Fruit fly (Drosophila melanogaster) whole organism, embryonic: Measurements from ENCODE around the gene CG17450.

ENCODE experiments used
- ATbp ChIP-seq: fragments of 200-800 bp; sonication (Bioruptor generic); optimal IDR thresholded peaks from 2 replicates; lab custom pipeline; 2017; ENCODE audit warnings: missing biosample characterization, mild to moderate bottlenecking, missing genetic modification characterization, missing genetic modification reagents
- Adf1 ChIP-seq: fragments of 200-800 bp; sonication (Bioruptor generic); IDR thresholded peaks from 2 replicates; pipeline ENCODE4 v1.3.6; 2022; ENCODE audit warnings: missing biosample characterization, missing genetic modification characterization
- Blimp-1 ChIP-seq: fragments of 200-800 bp; sonication (Bioruptor generic); optimal IDR thresholded peaks from 3 replicates; lab custom pipeline; 2018; ENCODE audit warnings: missing biosample characterization, missing genetic modification characterization, mild to moderate bottlenecking, moderate library complexity, missing genetic modification reagents
- CG10274 ChIP-seq: fragments of 200-800 bp; sonication (Bioruptor generic); optimal IDR thresholded peaks from 3 replicates; lab custom pipeline; 2017; ENCODE audit warnings: missing biosample characterization, mild to moderate bottlenecking, missing genetic modification characterization
- CG10979 ChIP-seq: fragments of 200-800 bp; sonication (Bioruptor generic); optimal IDR thresholded peaks from 2 replicates; lab custom pipeline; 2018; ENCODE audit warnings: missing biosample characterization, mild to moderate bottlenecking, missing genetic modification characterization, moderate library complexity
- CG11085 ChIP-seq: fragments of 200-800 bp; sonication (Bioruptor generic); IDR thresholded peaks from 2 replicates; pipeline ENCODE4 v1.3.6; 2022; ENCODE audit warnings: missing biosample characterization, missing genetic modification characterization
- CG11560 ChIP-seq: fragments of 200-800 bp; sonication (Bioruptor generic); IDR thresholded peaks from 3 replicates; pipeline ENCODE4 v1.3.6; 2022; ENCODE audit warnings: missing biosample characterization, missing genetic modification characterization
- CG11723 ChIP-seq: fragments of 200-800 bp; sonication (Bioruptor generic); optimal IDR thresholded peaks from 2 replicates; lab custom pipeline; 2017; ENCODE audit warnings: missing biosample characterization, mild to moderate bottlenecking, missing genetic modification characterization
- CG12659 ChIP-seq: fragments of 200-800 bp; sonication (Bioruptor generic); optimal IDR thresholded peaks from 3 replicates; lab custom pipeline; 2017; ENCODE audit warnings: mild to moderate bottlenecking, missing biosample characterization, missing genetic modification reagents, missing genetic modification characterization
- CG17802 ChIP-seq: fragments of 200-800 bp; sonication (Bioruptor generic); optimal IDR thresholded peaks from 2 replicates; lab custom pipeline; 2018; ENCODE audit warnings: missing biosample characterization, mild to moderate bottlenecking, missing genetic modification characterization, moderate library complexity
- CG2116 ChIP-seq: fragments of 200-800 bp; sonication (Bioruptor generic); optimal IDR thresholded peaks from 3 replicates; lab custom pipeline; 2018; ENCODE audit warnings: missing biosample characterization, mild to moderate bottlenecking, missing genetic modification characterization
- CG3163 ChIP-seq: fragments of 200-800 bp; sonication (Bioruptor generic); optimal IDR thresholded peaks from 3 replicates; lab custom pipeline; 2016; ENCODE audit warnings: missing biosample characterization, missing genetic modification characterization
- CG32532 ChIP-seq: fragments of 200-800 bp; sonication (Bioruptor generic); IDR thresholded peaks from 2 replicates; pipeline ENCODE4 v1.3.6; 2022; ENCODE audit warnings: missing biosample characterization, missing genetic modification characterization
- CG33557 ChIP-seq: fragments of 200-800 bp; sonication (Bioruptor generic); optimal IDR thresholded peaks from 2 replicates; lab custom pipeline; 2019; ENCODE audit warnings: missing biosample characterization, mild to moderate bottlenecking, missing genetic modification characterization, moderate library complexity
- CG4282 ChIP-seq: fragments of 200-800 bp; sonication (Bioruptor generic); optimal IDR thresholded peaks from 2 replicates; lab custom pipeline; 2016; ENCODE audit warnings: missing biosample characterization, missing genetic modification characterization
- CG4328 ChIP-seq: fragments of 200-800 bp; sonication (Bioruptor generic); optimal IDR thresholded peaks from 3 replicates; lab custom pipeline; 2017; ENCODE audit warnings: missing biosample characterization, missing genetic modification reagents, missing genetic modification characterization
- CG7745 ChIP-seq: fragments of 200-800 bp; sonication (Bioruptor generic); optimal IDR thresholded peaks from 2 replicates; lab custom pipeline; 2018; ENCODE audit warnings: missing biosample characterization, mild to moderate bottlenecking, missing genetic modification characterization, moderate library complexity
- CG8281 ChIP-seq: fragments of 200-800 bp; sonication (Bioruptor generic); optimal IDR thresholded peaks from 2 replicates; lab custom pipeline; 2018; ENCODE audit warnings: missing biosample characterization, mild to moderate bottlenecking, missing genetic modification characterization, moderate library complexity
- CG8388 ChIP-seq: fragments of 200-800 bp; sonication (Bioruptor generic); optimal IDR thresholded peaks from 2 replicates; lab custom pipeline; 2019; ENCODE audit warnings: missing biosample characterization, mild to moderate bottlenecking, missing genetic modification characterization, moderate library complexity
- CG9797 ChIP-seq: fragments of 200-800 bp; sonication (Bioruptor generic); optimal IDR thresholded peaks from 3 replicates; lab custom pipeline; 2018; ENCODE audit warnings: missing biosample characterization, mild to moderate bottlenecking, missing genetic modification characterization
- D19B ChIP-seq: fragments of 200-800 bp; sonication (Bioruptor generic); optimal IDR thresholded peaks from 2 replicates; lab custom pipeline; 2017; ENCODE audit warnings: missing biosample characterization, mild to moderate bottlenecking, missing genetic modification characterization
- Dll ChIP-seq: fragments of 200-800 bp; sonication (Bioruptor generic); IDR thresholded peaks from 4 replicates; pipeline ENCODE4 v1.3.6; 2022; ENCODE audit warnings: missing biosample characterization, missing genetic modification characterization; ENCODE audit not compliant: partially characterized antibody
- Fer2 ChIP-seq: fragments of 200-800 bp; sonication (Bioruptor generic); optimal IDR thresholded peaks from 2 replicates; lab custom pipeline; 2018; ENCODE audit warnings: missing biosample characterization, mild to moderate bottlenecking, missing genetic modification characterization, moderate library complexity
- HLH3B ChIP-seq: fragments of 200-800 bp; sonication (Bioruptor generic); IDR thresholded peaks from 2 replicates; pipeline ENCODE4 v1.3.6; 2022; ENCODE audit warnings: missing biosample characterization, missing genetic modification characterization
- Usf ChIP-seq: fragments of 200-800 bp; sonication (Bioruptor generic); optimal IDR thresholded peaks from 2 replicates; lab custom pipeline; 2017; ENCODE audit warnings: missing genotype, missing biosample characterization, missing genetic modification characterization
- ara ChIP-seq: fragments of 200-800 bp; sonication (Bioruptor generic); IDR thresholded peaks from 2 replicates; pipeline ENCODE4 v1.3.6; 2022; ENCODE audit warnings: missing biosample characterization, missing genetic modification characterization
- bbx ChIP-seq: fragments of 200-800 bp; sonication (Bioruptor generic); IDR thresholded peaks from 2 replicates; pipeline ENCODE4 v1.3.6; 2022; ENCODE audit warnings: missing biosample characterization, missing genetic modification characterization; ENCODE audit not compliant: partially characterized antibody
- cato ChIP-seq: fragments of 200-800 bp; sonication (Bioruptor generic); optimal IDR thresholded peaks from 2 replicates; lab custom pipeline; 2016; ENCODE audit warnings: missing biosample characterization, missing genetic modification characterization, borderline replicate concordance
- cg ChIP-seq: fragments of 200-800 bp; sonication (Bioruptor generic); optimal IDR thresholded peaks from 3 replicates; lab custom pipeline; 2019; ENCODE audit warnings: missing biosample characterization, mild to moderate bottlenecking, missing genetic modification characterization, moderate library complexity
- da ChIP-seq: fragments of 200-800 bp; sonication (Bioruptor generic); optimal IDR thresholded peaks from 2 replicates; lab custom pipeline; 2016; ENCODE audit warnings: missing biosample characterization, missing genetic modification characterization
- dm ChIP-seq: fragments of 200-800 bp; sonication (Bioruptor generic); optimal IDR thresholded peaks from 3 replicates; lab custom pipeline; 2016; ENCODE audit warnings: missing biosample characterization, missing genetic modification characterization
- dpn ChIP-seq, 2 experiments: fragments of 200-800 bp; sonication (Bioruptor generic); optimal IDR thresholded peaks; 3 replicates each; lab custom pipeline; 2016; ENCODE audit warnings: missing biosample characterization in 2 of 2, missing genetic modification characterization in 2 of 2
- ewg ChIP-seq: fragments of 200-800 bp; sonication (Bioruptor generic); optimal IDR thresholded peaks from 3 replicates; lab custom pipeline; 2017; ENCODE audit warnings: mild to moderate bottlenecking, missing biosample characterization, missing genetic modification reagents, missing genetic modification characterization
- eyg ChIP-seq: fragments of 200-800 bp; sonication (Bioruptor generic); optimal IDR thresholded peaks from 3 replicates; lab custom pipeline; 2016; ENCODE audit warnings: missing biosample characterization, missing genetic modification characterization
- fd3F ChIP-seq: fragments of 200-800 bp; sonication (Bioruptor generic); optimal IDR thresholded peaks from 2 replicates; lab custom pipeline; 2018; ENCODE audit warnings: missing biosample characterization, mild to moderate bottlenecking, missing genetic modification characterization, moderate library complexity
- fd64A ChIP-seq: fragments of 200-800 bp; sonication (Bioruptor generic); optimal IDR thresholded peaks from 3 replicates; lab custom pipeline; 2018; ENCODE audit warnings: missing biosample characterization, mild to moderate bottlenecking, missing genetic modification characterization
- fru ChIP-seq: fragments of >200 bp; optimal IDR thresholded peaks from 2 replicates; lab custom pipeline; 2017
- h ChIP-seq: fragments of >200 bp; optimal IDR thresholded peaks from 2 replicates; lab custom pipeline; 2017
- hb ChIP-seq: fragments of 200-800 bp; sonication (Bioruptor generic); IDR thresholded peaks from 3 replicates; pipeline ENCODE4 v1.3.6; 2022; ENCODE audit warnings: missing biosample characterization, missing genetic modification characterization; ENCODE audit not compliant: partially characterized antibody
- inv ChIP-seq: fragments of 200-800 bp; sonication (Bioruptor generic); IDR thresholded peaks from 2 replicates; pipeline ENCODE4 v1.3.6; 2022; ENCODE audit warnings: missing biosample characterization, missing genetic modification characterization; ENCODE audit not compliant: partially characterized antibody
- jigr1 ChIP-seq: fragments of 200-800 bp; sonication (Bioruptor generic); IDR thresholded peaks from 3 replicates; pipeline ENCODE4 v1.3.6; 2022; ENCODE audit warnings: missing biosample characterization, missing genetic modification characterization
- lmd ChIP-seq: fragments of 200-800 bp; sonication (Bioruptor generic); IDR thresholded peaks from 2 replicates; pipeline ENCODE4 v1.3.6; 2022; ENCODE audit warnings: missing biosample characterization, missing genetic modification characterization
- mam ChIP-seq: fragments of 200-800 bp; sonication (Bioruptor generic); optimal IDR thresholded peaks from 3 replicates; lab custom pipeline; 2016; ENCODE audit warnings: missing biosample characterization, missing genetic modification characterization
- nerfin-1 ChIP-seq: fragments of 200-800 bp; sonication (Bioruptor generic); optimal IDR thresholded peaks from 3 replicates; lab custom pipeline; 2019; ENCODE audit warnings: missing biosample characterization, mild to moderate bottlenecking, missing genetic modification characterization, moderate library complexity
- rib ChIP-seq: fragments of 200-800 bp; sonication (Bioruptor generic); IDR thresholded peaks from 2 replicates; pipeline ENCODE4 v1.3.6; 2022; ENCODE audit warnings: missing biosample characterization, missing genetic modification characterization
- sisA ChIP-seq: fragments of 200-800 bp; sonication (Bioruptor generic); IDR thresholded peaks from 2 replicates; pipeline ENCODE4 v1.3.6; 2022; ENCODE audit warnings: missing biosample characterization, missing genetic modification characterization
- toy ChIP-seq: fragments of 200-800 bp; sonication (Bioruptor generic); IDR thresholded peaks from 2 replicates; pipeline ENCODE4 v1.3.6; 2022; ENCODE audit warnings: missing biosample characterization, missing genetic modification characterization
- unc-4 ChIP-seq: fragments of 200-800 bp; sonication (Bioruptor generic); IDR thresholded peaks from 2 replicates; pipeline ENCODE4 v1.3.6; 2022; ENCODE audit warnings: missing biosample characterization, missing genetic modification characterization; ENCODE audit not compliant: partially characterized antibody
- usp ChIP-seq: fragments of >200 bp; optimal IDR thresholded peaks from 2 replicates; lab custom pipeline; 2017; ENCODE audit warnings: missing biosample characterization, missing genetic modification characterization
- zen ChIP-seq: fragments of 200-800 bp; sonication (Bioruptor generic); optimal IDR thresholded peaks from 3 replicates; lab custom pipeline; 2018; ENCODE audit warnings: missing biosample characterization, mild to moderate bottlenecking, missing genetic modification characterization, moderate library complexity
- zfh2 ChIP-seq: fragments of 200-800 bp; sonication (Bioruptor generic); optimal IDR thresholded peaks from 2 replicates; lab custom pipeline; 2016; ENCODE audit warnings: missing biosample characterization, missing genetic modification characterization

Gene CG17450

dm6 chrX:21593907-21594306 lies 14.8 kb downstream of the CG17450 start (continued):
- no peak for TF ChIP-seq fru (lab: Kevin White, UChicago)
- peak; percentile 65 for TF ChIP-seq Usf (GFP tag; lab: Kevin White, UChicago)
- TF ChIP-seq ATbp: peak; percentile 77
- 0 out of 2 replicates have a peak, but pooled peaks have one; percentile 25 for TF ChIP-seq toy (GFP tag; lab: Robert Waterston, UW)
- no peak for TF ChIP-seq Dll
- TF ChIP-seq CG12659: peak; percentile 52
- TF ChIP-seq CG10274: peak; percentile 48
- peak; percentile 62 for TF ChIP-seq eyg (GFP tag; lab: Kevin White, UChicago)
- no peak for TF ChIP-seq Adf1 (GFP tag; lab: Robert Waterston, UW)
- TF ChIP-seq CG8281: peak; percentile 57
- no peak for TF ChIP-seq usp
- peak; percentile 59 for TF ChIP-seq CG3163 (GFP tag; lab: Kevin White, UChicago)
- no peak for TF ChIP-seq unc-4 (GFP tag; lab: Robert Waterston, UW)
- TF ChIP-seq da (GFP tag; lab: Kevin White, UChicago): peak; percentile 69
- peak; percentile 89 for TF ChIP-seq sisA (GFP tag; lab: Robert Waterston, UW)
- TF ChIP-seq CG9797 (GFP tag; lab: Kevin White, UChicago): no peak
- TF ChIP-seq CG10979: peak; percentile 94
- TF ChIP-seq zen (tag; lab: Kevin White, UChicago): peak; percentile 94
- peak; percentile 26 for TF ChIP-seq D19B
- peak; percentile 72; the same call in 2 of the 3 replicates for TF ChIP-seq CG11560 (tag; lab: Robert Waterston, UW)
- TF ChIP-seq hb (GFP tag; lab: Robert Waterston, UW): no peak
- peak; percentile 33 for TF ChIP-seq zfh2 (GFP tag; lab: Kevin White, UChicago)
- TF ChIP-seq CG4328 (GFP tag; lab: Kevin White, UChicago): peak; percentile 40
- no peak for TF ChIP-seq bbx (GFP tag; lab: Robert Waterston, UW)
- TF ChIP-seq lmd: peak; percentile 87
- peak; percentile 70; the same call in 2 of the 3 replicates for TF ChIP-seq jigr1 (GFP tag; lab: Robert Waterston, UW)
- TF ChIP-seq mam (GFP tag; lab: Kevin White, UChicago): peak; percentile 79
- peak; percentile 90 for TF ChIP-seq Blimp-1 (GFP tag; lab: Kevin White, UChicago)
- peak; percentile 24 for TF ChIP-seq CG2116
- no peak for TF ChIP-seq CG7745 (tag; lab: Kevin White, UChicago)
- peak; percentile 55 for TF ChIP-seq dm
- TF ChIP-seq fd3F (GFP tag; lab: Kevin White, UChicago): peak; percentile 42
- TF ChIP-seq Fer2 (tag; lab: Kevin White, UChicago): peak; percentile 44
- TF ChIP-seq nerfin-1 (tag; lab: Kevin White, UChicago): peak; percentile 83
- TF ChIP-seq CG11723: peak; percentile 50
- no peak for TF ChIP-seq CG4282 (GFP tag; lab: Kevin White, UChicago)
- no peak for TF ChIP-seq h
- peak; percentile 87 for TF ChIP-seq HLH3B
- TF ChIP-seq ara (GFP tag; lab: Robert Waterston, UW): peak; percentile 92
- TF ChIP-seq CG8388 (GFP tag; lab: Kevin White, UChicago): peak; percentile 83
- peak; percentile 54; the same call in 1 of the 2 replicates for TF ChIP-seq CG32532
- peak; percentile 80 for TF ChIP-seq CG17802 (tag; lab: Kevin White, UChicago)
- TF ChIP-seq CG33557: peak; percentile 43
- TF ChIP-seq fd64A: peak; percentile 74
- 0 out of 2 replicates have a peak, but pooled peaks have one; percentile 13 for TF ChIP-seq CG11085
- TF ChIP-seq inv (GFP tag; lab: Robert Waterston, UW): no peak
- peak; percentile 55 for TF ChIP-seq cg (GFP tag; lab: Kevin White, UChicago)
- TF ChIP-seq cato (GFP tag; lab: Kevin White, UChicago): peak; percentile 70
- TF ChIP-seq dpn (GFP tag; optimal IDR thresholded peaks at IDR 0.05; lab: Kevin White, UChicago): peak; percentile 78 to 83
- TF ChIP-seq rib (GFP tag; lab: Robert Waterston, UW): no peak
- TF ChIP-seq ewg (GFP tag; lab: Kevin White, UChicago): peak; percentile 69
